Worm (Caenorhabditis elegans): Measurements from ENCODE around the gene sma-10.

- no peak for TF ChIP-seq elt-1 (tag; optimal IDR thresholded peaks at IDR 0.05; ENCODE audit: borderline replicate concordance, insufficient read depth)
- TF ChIP-seq nhr-12 (tag; optimal IDR thresholded peaks at IDR 0.05): no peak
- TF ChIP-seq pha-4 (tag; optimal IDR thresholded peaks at IDR 0.05): no peak
- no peak for TF ChIP-seq unc-39 (tag; optimal IDR thresholded peaks at IDR 0.05)
- no peak for TF ChIP-seq nhr-76 (tag; optimal IDR thresholded peaks at IDR 0.05)
- TF ChIP-seq lsy-2 (tag; optimal IDR thresholded peaks at IDR 0.05): no peak
- no peak for TF ChIP-seq snpc-4 (tag; optimal IDR thresholded peaks at IDR 0.05)
- no peak for TF ChIP-seq elt-3 (tag; optimal IDR thresholded peaks at IDR 0.05)
- TF ChIP-seq lin-32 (GFP tag; optimal IDR thresholded peaks at IDR 0.05): no peak
- TF ChIP-seq sptf-1 (tag; optimal IDR thresholded peaks at IDR 0.05): no peak
- TF ChIP-seq ces-1 (GFP tag; optimal IDR thresholded peaks at IDR 0.05): no peak
- no peak for TF ChIP-seq mab-5 (tag; optimal IDR thresholded peaks at IDR 0.05)
Measured at ce11 chrIV:313615-314014, 39.4 kb downstream of the sma-10 start, which contains the start of gene snai-1.

Measured in whole organism, mixed stage, embryonic.